Worm (Caenorhabditis elegans) whole organism, early embryonic: Measurements from ENCODE around the gene T21D12.14.
A peak's percentile ranks its signal among the peaks of the same experiment; 100 is the strongest.

Source experiments
- B0310.2 ChIP-seq: sonication (generic microtip); optimal IDR thresholded peaks from 2 replicates; lab custom pipeline; 2016; ENCODE audit warnings: mild to moderate bottlenecking, missing genetic modification characterization, missing compliant biosample characterization
- F13C5.2 ChIP-seq: sonication (generic microtip); optimal IDR thresholded peaks from 2 replicates; lab custom pipeline; 2017; ENCODE audit warnings: mild to moderate bottlenecking, missing genetic modification characterization, inconsistent platforms, missing compliant biosample characterization
- aly-1 ChIP-seq: sonication (generic microtip); optimal IDR thresholded peaks from 2 replicates; lab custom pipeline; 2016; ENCODE audit warnings: missing genetic modification characterization, missing compliant biosample characterization
- ama-1 ChIP-seq: fragments of 150-350 bp; optimal IDR thresholded peaks from 2 replicates; lab custom pipeline; 2014
- ceh-13 ChIP-seq: fragments of 200-800 bp; sonication (Bioruptor generic); optimal IDR thresholded peaks from 2 replicates; lab custom pipeline; 2018; ENCODE audit warnings: mild to moderate bottlenecking, missing genetic modification characterization, missing compliant biosample characterization
- ceh-36 ChIP-seq: sonication (generic microtip); optimal IDR thresholded peaks from 2 replicates; lab custom pipeline; 2016; ENCODE audit warnings: missing genetic modification characterization, inconsistent platforms, missing compliant biosample characterization
- ets-7 ChIP-seq: sonication (generic microtip); optimal IDR thresholded peaks from 2 replicates; lab custom pipeline; 2016; ENCODE audit warnings: missing genotype, missing genetic modification characterization, missing compliant biosample characterization
- flt-1 ChIP-seq: fragments of 200-800 bp; sonication (Bioruptor generic); IDR thresholded peaks from 2 replicates; pipeline ENCODE4 v1.3.6; 2022; ENCODE audit warnings: missing genetic modification characterization, missing compliant biosample characterization
- hmbx-1 ChIP-seq: sonication (generic microtip); optimal IDR thresholded peaks from 2 replicates; lab custom pipeline; 2016; ENCODE audit warnings: mild to moderate bottlenecking, missing genetic modification characterization, missing compliant biosample characterization
- hmg-4 ChIP-seq: fragments of 200-800 bp; sonication (Bioruptor generic); optimal IDR thresholded peaks from 2 replicates; lab custom pipeline; 2018; ENCODE audit warnings: mild to moderate bottlenecking, missing genetic modification characterization, missing compliant biosample characterization
- hnd-1 ChIP-seq: sonication (generic microtip); optimal IDR thresholded peaks from 2 replicates; lab custom pipeline; 2016; ENCODE audit warnings: missing genetic modification characterization, missing compliant biosample characterization
- pes-1 ChIP-seq: fragments of 200-800 bp; sonication (Bioruptor generic); IDR thresholded peaks from 2 replicates; pipeline ENCODE4 v1.3.6; 2022; ENCODE audit warnings: missing genetic modification reagents, missing genetic modification characterization, missing compliant biosample characterization
- scrt-1 ChIP-seq: fragments of 200-800 bp; sonication (Bioruptor generic); IDR thresholded peaks from 2 replicates; pipeline ENCODE4 v1.3.6; 2022; ENCODE audit warnings: missing genetic modification characterization, missing compliant biosample characterization
- sea-1 ChIP-seq: fragments of 200-800 bp; sonication (Bioruptor generic); conservative IDR thresholded peaks from 2 replicates; pipeline ENCODE4 v1.3.6; 2022; ENCODE audit warnings: missing genetic modification characterization, missing compliant biosample characterization
- tbx-11 ChIP-seq: fragments of 200-800 bp; sonication (Bioruptor generic); IDR thresholded peaks from 2 replicates; pipeline ENCODE4 v1.3.6; 2022; ENCODE audit warnings: missing genetic modification characterization, missing compliant biosample characterization
- tbx-37 ChIP-seq: fragments of 200-800 bp; sonication (Bioruptor generic); conservative IDR thresholded peaks from 2 replicates; pipeline ENCODE4 v1.3.6; 2022; ENCODE audit warnings: missing genetic modification reagents, missing genetic modification characterization, missing compliant biosample characterization
- tra-4 ChIP-seq: sonication (generic microtip); optimal IDR thresholded peaks from 2 replicates; lab custom pipeline; 2017; ENCODE audit warnings: missing genetic modification characterization, missing compliant biosample characterization

Gene T21D12.14

ce11 chrIV:258362-258761, 29.6 kb downstream of the T21D12.14 start:
- TF ChIP-seq ets-7 (tag; lab: Kevin White, UChicago), result no peak
- TF ChIP-seq B0310.2 (tag; lab: Kevin White, UChicago), result no peak
- no peak for TF ChIP-seq tbx-11 (GFP tag; lab: Robert Waterston, UW)
- no peak for TF ChIP-seq pes-1
- TF ChIP-seq hmg-4 (GFP tag; lab: Kevin White, UChicago), result no peak
- no peak for TF ChIP-seq F13C5.2 (tag; lab: Kevin White, UChicago)
- TF ChIP-seq sea-1, result no peak
- no peak for TF ChIP-seq ceh-13 (GFP tag; lab: Kevin White, UChicago)
- TF ChIP-seq tra-4, result no peak
- TF ChIP-seq ceh-36 (tag; lab: Kevin White, UChicago), result no peak
- no peak for TF ChIP-seq flt-1 (GFP tag; lab: Robert Waterston, UW)
- TF ChIP-seq scrt-1, result no peak
- no peak for TF ChIP-seq ama-1 (lab: Kevin White, UChicago)
- no peak for TF ChIP-seq aly-1 (tag; lab: Kevin White, UChicago)
- TF ChIP-seq tbx-37 (GFP tag; lab: Robert Waterston, UW), result no peak
- TF ChIP-seq hmbx-1 (tag; lab: Kevin White, UChicago), result no peak

- no peak for TF ChIP-seq aly-1 (tag; lab: Kevin White, UChicago)
- no peak for TF ChIP-seq tbx-11 (GFP tag; lab: Robert Waterston, UW)
- no peak for TF ChIP-seq tbx-37 (GFP tag; lab: Robert Waterston, UW)
These were observed 30.8 kb downstream of the T21D12.14 start, which contains the start of gene R02D3.8 for ce11 chrIV:257095-257494. TSS of gene R02D3.8 (minus strand) at chrIV:257203.

ce11 chrIV:255379-255857, 32.5 kb downstream of the T21D12.14 start, which contains the start of gene rcat-1:
TSS of gene rcat-1 (minus strand) at chrIV:255429.
- TF ChIP-seq F13C5.2 (tag; lab: Kevin White, UChicago) (peak; percentile 71), pes-1 (0 out of 2 replicates have a peak, but pooled peaks have one; percentile 14), ama-1 (lab: Kevin White, UChicago) (no peak)

ce11 chrIV:252454-252853, 35.5 kb downstream of the T21D12.14 start, which contains the start of gene grl-19:
TSS of gene grl-19 (minus strand) at chrIV:252554.
- no peak for TF ChIP-seq tbx-11 (GFP tag; lab: Robert Waterston, UW)
- no peak for TF ChIP-seq hmbx-1 (tag; lab: Kevin White, UChicago)
- TF ChIP-seq ama-1 (lab: Kevin White, UChicago), result no peak
- TF ChIP-seq flt-1 (GFP tag; lab: Robert Waterston, UW), result no peak
- no peak for TF ChIP-seq scrt-1
- TF ChIP-seq aly-1 (tag; lab: Kevin White, UChicago), result no peak
- TF ChIP-seq ceh-36 (tag; lab: Kevin White, UChicago), result no peak
- no peak for TF ChIP-seq ets-7 (tag; lab: Kevin White, UChicago)
- no peak for TF ChIP-seq F13C5.2 (tag; lab: Kevin White, UChicago)
- no peak for TF ChIP-seq ceh-13 (GFP tag; lab: Kevin White, UChicago)
- TF ChIP-seq sea-1, result no peak
- TF ChIP-seq hmg-4 (GFP tag; lab: Kevin White, UChicago), result no peak
- TF ChIP-seq B0310.2 (tag; lab: Kevin White, UChicago), result no peak
- TF ChIP-seq hnd-1 (tag; lab: Kevin White, UChicago), result no peak
- no peak for TF ChIP-seq pes-1
- no peak for TF ChIP-seq tra-4

ce11 chrIV:247494-247893, 40.4 kb downstream of the T21D12.14 start:
- TF ChIP-seq ets-7 (tag; lab: Kevin White, UChicago), result no peak
- TF ChIP-seq ceh-36 (tag; lab: Kevin White, UChicago), result no peak
- no peak for TF ChIP-seq tbx-37 (GFP tag; lab: Robert Waterston, UW)
- TF ChIP-seq sea-1, result no peak
- no peak for TF ChIP-seq B0310.2 (tag; lab: Kevin White, UChicago)
- TF ChIP-seq F13C5.2 (tag; lab: Kevin White, UChicago), result no peak
- TF ChIP-seq tbx-11 (GFP tag; lab: Robert Waterston, UW), result no peak
- TF ChIP-seq hnd-1 (tag; lab: Kevin White, UChicago), result no peak

- no peak for TF ChIP-seq sea-1
- TF ChIP-seq aly-1 (tag; lab: Kevin White, UChicago), result no peak
- no peak for TF ChIP-seq flt-1 (GFP tag; lab: Robert Waterston, UW)
- TF ChIP-seq pes-1, result no peak
- TF ChIP-seq ets-7 (tag; lab: Kevin White, UChicago), result no peak
- no peak for TF ChIP-seq tbx-37 (GFP tag; lab: Robert Waterston, UW)
These were observed 43.1 kb downstream of the T21D12.14 start, which contains the start of gene aass-1 for ce11 chrIV:244843-245242. TSS of gene aass-1 (plus strand) at chrIV:245143.

- TF ChIP-seq hmbx-1 (tag; lab: Kevin White, UChicago) (no peak), B0310.2 (tag; lab: Kevin White, UChicago) (no peak), F13C5.2 (tag; lab: Kevin White, UChicago) (no peak), pes-1 (no peak), aly-1 (tag; lab: Kevin White, UChicago) (no peak), tra-4 (no peak), hmg-4 (GFP tag; lab: Kevin White, UChicago) (no peak), tbx-37 (GFP tag; lab: Robert Waterston, UW) (no peak), scrt-1 (no peak), ceh-13 (GFP tag; lab: Kevin White, UChicago) (no peak), ets-7 (tag; lab: Kevin White, UChicago) (no peak), ama-1 (lab: Kevin White, UChicago) (no peak), tbx-11 (GFP tag; lab: Robert Waterston, UW) (no peak), sea-1 (no peak)
These were observed 43.6 kb downstream of the T21D12.14 start for ce11 chrIV:244278-244677.

ce11 chrIV:240257-240754, 47.6 kb downstream of the T21D12.14 start, which contains the start of the genes fnta-1 and cogc-8:
TSS of gene fnta-1 (minus strand) at chrIV:240307.
TSS of gene cogc-8 (plus strand) at chrIV:240451.
- TF ChIP-seq hmbx-1 (tag; lab: Kevin White, UChicago) (no peak), ceh-13 (GFP tag; lab: Kevin White, UChicago) (no peak), F13C5.2 (tag; lab: Kevin White, UChicago) (peak; percentile 16)
